Worm (Caenorhabditis elegans) whole organism, L3 larva: ENCODE results near the gene H25K10.4.
A peak's percentile ranks its signal among the peaks of the same experiment; 100 is the strongest.

Experiments
- R02D3.7 ChIP-seq: fragments of 150-350 bp; optimal IDR thresholded peaks from 2 replicates; lab custom pipeline; 2014; ENCODE audit warnings: missing biosample characterization, missing genetic modification characterization
- ama-1 ChIP-seq: fragments of 150-350 bp; optimal IDR thresholded peaks from 2 replicates; lab custom pipeline; 2018
- ceh-16 ChIP-seq: sonication (generic microtip); optimal IDR thresholded peaks from 2 replicates; lab custom pipeline; 2017; ENCODE audit warnings: missing biosample characterization, missing genetic modification characterization
- ceh-28 ChIP-seq: fragments of 150-350 bp; optimal IDR thresholded peaks from 2 replicates; lab custom pipeline; 2014; ENCODE audit warnings: missing biosample characterization, missing genetic modification reagents, missing genetic modification characterization
- ceh-82 ChIP-seq: fragments of 150-350 bp; optimal IDR thresholded peaks from 2 replicates; lab custom pipeline; 2014; ENCODE audit warnings: missing biosample characterization, missing genetic modification characterization
- ceh-9 ChIP-seq: sonication (generic microtip); optimal IDR thresholded peaks from 2 replicates; lab custom pipeline; 2018; ENCODE audit warnings: missing biosample characterization, missing genetic modification characterization
- egl-27 ChIP-seq: sonication (generic microtip); optimal IDR thresholded peaks from 4 replicates; lab custom pipeline; 2017; ENCODE audit warnings: missing biosample characterization, missing genetic modification reagents, missing genetic modification characterization
- elt-2 ChIP-seq: sonication (generic microtip); optimal IDR thresholded peaks from 2 replicates; lab custom pipeline; 2016; ENCODE audit warnings: missing genetic modification reagents, mild to moderate bottlenecking, missing genetic modification characterization, missing compliant biosample characterization
- eor-1 ChIP-seq, 2 experiments: fragments of 150-350 bp; optimal IDR thresholded peaks; 2 replicates each; lab custom pipeline; 2014 to 2018; ENCODE audit warnings: missing biosample characterization in 2 of 2, missing genetic modification characterization in 2 of 2
- fkh-10 ChIP-seq: sonication (generic microtip); optimal IDR thresholded peaks from 2 replicates; lab custom pipeline; 2017; ENCODE audit warnings: missing biosample characterization, missing genetic modification reagents, missing genetic modification characterization
- fkh-2 ChIP-seq: fragments of 150-350 bp; optimal IDR thresholded peaks from 2 replicates; lab custom pipeline; 2014; ENCODE audit warnings: missing biosample characterization, missing genetic modification reagents, missing genetic modification characterization
- fos-1 ChIP-seq: fragments of 150-350 bp; optimal IDR thresholded peaks from 2 replicates; lab custom pipeline; 2014; ENCODE audit warnings: missing biosample characterization, missing genetic modification characterization
- hmg-11 ChIP-seq: sonication (generic microtip); optimal IDR thresholded peaks from 2 replicates; lab custom pipeline; 2016; ENCODE audit warnings: missing genetic modification characterization, missing compliant biosample characterization
- jun-1 ChIP-seq: fragments of 150-350 bp; optimal IDR thresholded peaks from 2 replicates; lab custom pipeline; 2014; ENCODE audit warnings: missing biosample characterization, missing genetic modification reagents, missing genetic modification characterization
- lin-15B ChIP-seq: fragments of 150-350 bp; optimal IDR thresholded peaks from 2 replicates; lab custom pipeline; 2014; ENCODE audit warnings: missing biosample characterization, missing genetic modification characterization
- lin-39 ChIP-seq: fragments of 150-350 bp; optimal IDR thresholded peaks from 2 replicates; lab custom pipeline; 2018; ENCODE audit warnings: missing biosample characterization, missing genetic modification reagents, missing genetic modification characterization
- lsy-12 ChIP-seq: sonication (generic microtip); optimal IDR thresholded peaks from 2 replicates; lab custom pipeline; 2016; ENCODE audit warnings: mild to moderate bottlenecking, missing genetic modification characterization, missing compliant biosample characterization
- mdl-1 ChIP-seq: fragments of 150-350 bp; optimal IDR thresholded peaks from 2 replicates; lab custom pipeline; 2014; ENCODE audit warnings: missing biosample characterization, missing genetic modification characterization
- nfya-1 ChIP-seq: sonication (generic microtip); optimal IDR thresholded peaks from 2 replicates; lab custom pipeline; 2017; ENCODE audit warnings: missing genetic modification characterization, mild to moderate bottlenecking, missing compliant biosample characterization, antibody characterized with exemption, moderate library complexity; ENCODE audit not compliant: insufficient read depth
- nhr-11 ChIP-seq: fragments of 150-350 bp; optimal IDR thresholded peaks from 2 replicates; lab custom pipeline; 2014; ENCODE audit warnings: missing biosample characterization, missing genetic modification characterization
- nhr-12 ChIP-seq: fragments of 150-350 bp; optimal IDR thresholded peaks from 2 replicates; lab custom pipeline; 2014; ENCODE audit warnings: missing biosample characterization, missing genetic modification characterization
- nhr-237 ChIP-seq: fragments of 150-350 bp; optimal IDR thresholded peaks from 2 replicates; lab custom pipeline; 2014; ENCODE audit warnings: missing biosample characterization, missing genetic modification characterization
- nhr-25 ChIP-seq: sonication (generic microtip); optimal IDR thresholded peaks from 2 replicates; lab custom pipeline; 2017; ENCODE audit warnings: missing biosample characterization, missing genetic modification characterization
- nhr-28 ChIP-seq: fragments of 150-350 bp; optimal IDR thresholded peaks from 2 replicates; lab custom pipeline; 2014; ENCODE audit warnings: missing biosample characterization, missing genetic modification characterization
- nhr-43 ChIP-seq: sonication (generic microtip); optimal IDR thresholded peaks from 2 replicates; lab custom pipeline; 2016; ENCODE audit warnings: mild to moderate bottlenecking, missing genetic modification characterization, missing compliant biosample characterization; ENCODE audit not compliant: poor library complexity, severe bottlenecking
- nhr-67 ChIP-seq: fragments of 150-350 bp; optimal IDR thresholded peaks from 2 replicates; lab custom pipeline; 2014; ENCODE audit warnings: missing biosample characterization, missing genetic modification characterization
- nhr-76 ChIP-seq: fragments of 150-350 bp; sonication (generic microtip); optimal IDR thresholded peaks from 5 replicates; lab custom pipeline; 2014; ENCODE audit warnings: missing biosample characterization, missing genetic modification characterization
- nhr-77 ChIP-seq: fragments of 150-350 bp; optimal IDR thresholded peaks from 2 replicates; lab custom pipeline; 2014; ENCODE audit warnings: missing biosample characterization, missing genetic modification characterization
- pha-4 ChIP-seq: fragments of 150-350 bp; optimal IDR thresholded peaks from 2 replicates; lab custom pipeline; 2014; ENCODE audit warnings: missing biosample characterization, missing genetic modification reagents, missing genetic modification characterization
- snpc-4 ChIP-seq: fragments of 150-350 bp; optimal IDR thresholded peaks from 2 replicates; lab custom pipeline; 2014; ENCODE audit warnings: missing biosample characterization, missing genetic modification characterization
- unc-39 ChIP-seq: sonication (generic microtip); optimal IDR thresholded peaks from 4 replicates; lab custom pipeline; 2017; ENCODE audit warnings: missing biosample characterization, missing genetic modification characterization
- unc-62 ChIP-seq: fragments of 150-350 bp; sonication (generic microtip); optimal IDR thresholded peaks from 4 replicates; lab custom pipeline; 2014; ENCODE audit warnings: missing biosample characterization, missing genetic modification reagents, missing genetic modification characterization
- zag-1 ChIP-seq: fragments of 150-350 bp; optimal IDR thresholded peaks from 2 replicates; lab custom pipeline; 2014; ENCODE audit warnings: missing biosample characterization, missing genetic modification characterization
- ztf-4 ChIP-seq: fragments of 150-350 bp; optimal IDR thresholded peaks from 2 replicates; lab custom pipeline; 2014; ENCODE audit warnings: missing biosample characterization, missing genetic modification characterization

Gene H25K10.4

DNA sequence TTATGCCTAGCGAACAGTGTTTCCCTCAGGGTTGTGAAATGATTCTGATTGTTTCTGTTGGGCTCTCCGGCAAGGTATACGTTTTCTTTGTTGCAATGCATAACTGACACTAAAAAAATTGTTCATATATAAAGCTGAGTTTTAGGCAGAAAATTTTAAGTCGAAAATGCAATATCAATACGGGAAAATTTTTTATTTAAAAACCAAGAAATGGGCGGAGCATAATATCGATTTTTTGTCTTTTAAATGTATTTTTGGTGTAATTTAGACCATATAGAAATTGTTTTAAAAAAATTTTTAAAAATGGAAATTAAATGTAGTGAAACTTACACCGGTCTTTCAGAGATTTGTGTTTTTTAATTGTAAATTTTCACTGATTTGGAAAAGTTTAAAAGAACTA lies 41.3 kb upstream of the H25K10.4 start, which contains the start of gene Y105C5B.1413:
Gene Y105C5B.1413, minus strand, starts transcription at position 101 of the 400 bp plus-strand sequence.
- TF ChIP-seq nhr-237 (no peak), zag-1 (tag; lab: Kevin White, UChicago) (no peak), snpc-4 (no peak), nhr-25 (tag; lab: Kevin White, UChicago) (no peak), nhr-76 (tag; lab: Kevin White, UChicago) (no peak), nfya-1 (tag; lab: Kevin White, UChicago) (no peak)

- TF ChIP-seq fkh-2 (tag; lab: Kevin White, UChicago) (no peak), nhr-43 (tag; lab: Kevin White, UChicago) (no peak), pha-4 (tag; lab: Kevin White, UChicago) (no peak), unc-39 (tag; lab: Kevin White, UChicago) (no peak), snpc-4 (no peak), jun-1 (no peak), eor-1 (tag; optimal IDR thresholded peaks at IDR 0.05; lab: Kevin White, UChicago) (no peak), nhr-76 (tag; lab: Kevin White, UChicago) (no peak), hmg-11 (tag; lab: Kevin White, UChicago) (no peak), lin-39 (no peak), elt-2 (no peak), nhr-77 (tag; lab: Kevin White, UChicago) (no peak), nhr-67 (no peak), ztf-4 (no peak)
Measured at ce11 chrIV:16186008-16186407, 39.8 kb upstream of the H25K10.4 start.

- TF ChIP-seq nhr-28 (tag; lab: Kevin White, UChicago), result no peak
- no peak for TF ChIP-seq egl-27 (tag; lab: Kevin White, UChicago)
- no peak for TF ChIP-seq ceh-9
- TF ChIP-seq R02D3.7 (tag; lab: Kevin White, UChicago), result no peak
- TF ChIP-seq ceh-28 (tag; lab: Kevin White, UChicago), result no peak
- no peak for TF ChIP-seq pha-4 (tag; lab: Kevin White, UChicago)
- TF ChIP-seq unc-39 (tag; lab: Kevin White, UChicago), result no peak
- no peak for TF ChIP-seq mdl-1
- TF ChIP-seq, all 47 proteins: peak for 0
Measured at ce11 chrIV:16191597-16191996, 34.2 kb upstream of the H25K10.4 start.

- TF ChIP-seq nhr-25 (tag; lab: Kevin White, UChicago), result peak; percentile 1
- TF ChIP-seq nhr-76 (tag; lab: Kevin White, UChicago), result no peak
- TF ChIP-seq, all 47 proteins: peak for 1
Measured at ce11 chrIV:16192754-16193153, 33.1 kb upstream of the H25K10.4 start.

DNA sequence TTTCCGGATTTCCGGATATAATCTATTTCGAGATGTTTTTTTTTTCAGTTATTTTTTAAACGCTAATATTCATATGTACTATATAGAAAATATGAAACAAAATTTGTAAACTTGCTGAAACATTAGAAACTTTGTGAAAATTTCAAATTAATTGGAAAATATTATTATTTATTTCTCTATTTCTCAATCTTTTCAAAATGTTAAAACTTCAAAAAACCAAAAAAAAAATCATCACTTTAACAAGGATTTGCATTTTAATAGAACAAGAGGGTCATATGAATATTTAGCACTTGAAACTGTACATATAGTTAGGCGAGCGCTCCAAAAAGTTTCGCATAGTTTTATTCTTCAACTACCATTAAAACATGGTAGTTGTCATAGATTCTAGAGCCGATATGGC lies 29.1 kb upstream of the H25K10.4 start, which contains the start of gene Y7A9A.1:
Gene Y7A9A.1, plus strand, starts transcription at position 301 of the 400 bp plus-strand sequence.
- TF ChIP-seq nhr-12 (tag; lab: Kevin White, UChicago), result no peak
- no peak for TF ChIP-seq fkh-2 (tag; lab: Kevin White, UChicago)
- no peak for TF ChIP-seq lin-15B (tag; lab: Kevin White, UChicago)
- no peak for TF ChIP-seq R02D3.7 (tag; lab: Kevin White, UChicago)
- TF ChIP-seq ama-1 (lab: Kevin White, UChicago), result no peak
- no peak for TF ChIP-seq ceh-16 (tag; lab: Kevin White, UChicago)
- no peak for TF ChIP-seq unc-62 (GFP tag; lab: Kevin White, UChicago)
- no peak for TF ChIP-seq nhr-28 (tag; lab: Kevin White, UChicago)
- no peak for TF ChIP-seq nhr-25 (tag; lab: Kevin White, UChicago)
- no peak for TF ChIP-seq ceh-82 (tag; lab: Kevin White, UChicago)
- TF ChIP-seq lsy-12 (tag; lab: Kevin White, UChicago), result no peak
- TF ChIP-seq nhr-237, result no peak
- no peak for TF ChIP-seq egl-27 (tag; lab: Kevin White, UChicago)
- TF ChIP-seq fkh-10 (GFP tag; lab: Kevin White, UChicago), result no peak
- TF ChIP-seq jun-1, result no peak
- no peak for TF ChIP-seq fos-1 (tag; lab: Kevin White, UChicago)
- TF ChIP-seq, all 47 proteins: peak for 0

- TF ChIP-seq ztf-4, result no peak
- TF ChIP-seq nhr-11 (tag; lab: Kevin White, UChicago), result no peak
Measured at ce11 chrIV:16199831-16200230, 26.0 kb upstream of the H25K10.4 start.
